Fruit fly (Drosophila melanogaster) whole organism, embryonic: ENCODE measurements around the gene CG3448.
A peak's percentile ranks its signal among the peaks of the same experiment; 100 is the strongest.

ENCODE experiments used
- Abd-B ChIP-seq: fragments of 200-800 bp; sonication (Bioruptor generic); optimal IDR thresholded peaks from 2 replicates; lab custom pipeline; 2018; ENCODE audit warnings: missing biosample characterization, mild to moderate bottlenecking, missing genetic modification characterization, moderate library complexity
- B-H2 ChIP-seq: fragments of 200-800 bp; sonication (Bioruptor generic); optimal IDR thresholded peaks from 2 replicates; lab custom pipeline; 2018; ENCODE audit warnings: missing biosample characterization, mild to moderate bottlenecking, missing genetic modification characterization
- CG10543 ChIP-seq: fragments of 200-800 bp; sonication (Bioruptor generic); optimal IDR thresholded peaks from 3 replicates; lab custom pipeline; 2017; ENCODE audit warnings: missing biosample characterization, mild to moderate bottlenecking, missing genetic modification characterization, moderate library complexity
- CG12104 ChIP-seq: fragments of 200-800 bp; sonication (Bioruptor generic); optimal IDR thresholded peaks from 3 replicates; lab custom pipeline; 2016; ENCODE audit warnings: missing biosample characterization, missing genetic modification characterization
- CG17385 ChIP-seq: fragments of 200-800 bp; sonication (Bioruptor generic); optimal IDR thresholded peaks from 3 replicates; lab custom pipeline; 2018; ENCODE audit warnings: missing biosample characterization, mild to moderate bottlenecking, missing genetic modification characterization
- CG3065 ChIP-seq: fragments of 200-800 bp; sonication (Bioruptor generic); optimal IDR thresholded peaks from 2 replicates; lab custom pipeline; 2016; ENCODE audit warnings: missing biosample characterization, missing genetic modification characterization
- CG3163 ChIP-seq: fragments of 200-800 bp; sonication (Bioruptor generic); optimal IDR thresholded peaks from 3 replicates; lab custom pipeline; 2016; ENCODE audit warnings: missing biosample characterization, missing genetic modification characterization
- CG33213 ChIP-seq: fragments of 200-800 bp; sonication (Bioruptor generic); optimal IDR thresholded peaks from 3 replicates; lab custom pipeline; 2016; ENCODE audit warnings: missing biosample characterization, missing genetic modification characterization
- CG6791 ChIP-seq: fragments of 200-800 bp; sonication (Bioruptor generic); IDR thresholded peaks from 3 replicates; pipeline ENCODE4 v1.3.6; 2022; ENCODE audit warnings: missing biosample characterization, missing genetic modification characterization; ENCODE audit not compliant: partially characterized antibody
- CG7745 ChIP-seq: fragments of 200-800 bp; sonication (Bioruptor generic); optimal IDR thresholded peaks from 2 replicates; lab custom pipeline; 2018; ENCODE audit warnings: missing biosample characterization, mild to moderate bottlenecking, missing genetic modification characterization, moderate library complexity
- CG7963 ChIP-seq: fragments of 200-800 bp; sonication (Bioruptor generic); IDR thresholded peaks from 3 replicates; pipeline ENCODE4 v1.3.6; 2022; ENCODE audit warnings: missing biosample characterization, missing genetic modification characterization; ENCODE audit not compliant: partially characterized antibody
- CG9609 ChIP-seq: fragments of 200-800 bp; sonication (Bioruptor generic); optimal IDR thresholded peaks from 3 replicates; lab custom pipeline; 2016; ENCODE audit warnings: missing biosample characterization, missing genetic modification characterization
- CG9727 ChIP-seq: fragments of 200-800 bp; sonication (Bioruptor generic); optimal IDR thresholded peaks from 3 replicates; lab custom pipeline; 2017; ENCODE audit warnings: missing biosample characterization, mild to moderate bottlenecking, missing genetic modification characterization
- CG9876 ChIP-seq: fragments of 200-800 bp; sonication (Bioruptor generic); optimal IDR thresholded peaks from 2 replicates; lab custom pipeline; 2016; ENCODE audit warnings: missing biosample characterization, missing genetic modification characterization
- Deaf1 ChIP-seq: fragments of 200-800 bp; optimal IDR thresholded peaks from 3 replicates; lab custom pipeline; 2019; ENCODE audit warnings: missing biosample characterization, mild to moderate bottlenecking, missing genetic modification characterization, moderate library complexity
- Dll ChIP-seq: fragments of 200-800 bp; sonication (Bioruptor generic); IDR thresholded peaks from 4 replicates; pipeline ENCODE4 v1.3.6; 2022; ENCODE audit warnings: missing biosample characterization, missing genetic modification characterization; ENCODE audit not compliant: partially characterized antibody
- E2f2 ChIP-seq: fragments of 200-800 bp; sonication (Bioruptor generic); IDR thresholded peaks from 2 replicates; pipeline ENCODE4 v1.3.6; 2022; ENCODE audit warnings: missing biosample characterization, missing genetic modification characterization
- Ets65A ChIP-seq: fragments of 200-800 bp; sonication (Bioruptor generic); peaks from one replicate; lab custom pipeline; 2016; ENCODE audit warnings: missing biosample characterization, missing genetic modification characterization
- HLH4C ChIP-seq: fragments of 200-800 bp; sonication (Bioruptor generic); IDR thresholded peaks from 3 replicates; pipeline ENCODE4 v1.3.6; 2022; ENCODE audit warnings: missing biosample characterization, missing genetic modification characterization; ENCODE audit not compliant: partially characterized antibody
- Kr ChIP-seq: fragments of 200-800 bp; sonication (Bioruptor generic); optimal IDR thresholded peaks from 2 replicates; lab custom pipeline; 2017; ENCODE audit warnings: missing biosample characterization, mild to moderate bottlenecking, missing genetic modification characterization
- Med ChIP-seq: fragments of 200-800 bp; sonication (Bioruptor generic); peaks from one replicate; lab custom pipeline; 2016; ENCODE audit warnings: missing biosample characterization, missing genetic modification characterization, mild to moderate bottlenecking, inconsistent platforms, moderate library complexity
- Nf-YB ChIP-seq: fragments of 200-800 bp; sonication (Bioruptor generic); optimal IDR thresholded peaks from 3 replicates; lab custom pipeline; 2019; ENCODE audit warnings: missing biosample characterization, mild to moderate bottlenecking, missing genetic modification characterization, moderate library complexity
- Sin3A ChIP-seq: fragments of >200 bp; optimal IDR thresholded peaks from 2 replicates; lab custom pipeline; 2018
- Spps ChIP-seq: fragments of 200-800 bp; sonication (Bioruptor generic); optimal IDR thresholded peaks from 2 replicates; lab custom pipeline; 2018; ENCODE audit warnings: missing biosample characterization, mild to moderate bottlenecking, missing genetic modification characterization
- Sry-δ ChIP-seq: fragments of 200-800 bp; sonication (Bioruptor generic); optimal IDR thresholded peaks from 2 replicates; lab custom pipeline; 2016; ENCODE audit warnings: missing biosample characterization, missing genetic modification characterization
- Stat92E ChIP-seq, 3 experiments: fragments of >200 bp in 2 of 3; fragments of 200-800 bp in 1 of 3; sonication (Bioruptor generic) in 1 of 3; optimal IDR thresholded peaks; 2 replicates each; lab custom pipeline; 2017 to 2019; ENCODE audit warnings: missing biosample characterization in 3 of 3, missing genetic modification characterization in 3 of 3, mild to moderate bottlenecking in 1 of 3, moderate library complexity in 1 of 3
- aop ChIP-seq: fragments of 200-800 bp; sonication (Bioruptor generic); IDR thresholded peaks from 2 replicates; pipeline ENCODE4 v1.3.6; 2022; ENCODE audit warnings: missing biosample characterization, missing genetic modification characterization
- cad ChIP-seq: fragments of >200 bp; optimal IDR thresholded peaks from 2 replicates; lab custom pipeline; 2017; ENCODE audit warnings: missing biosample characterization, missing genetic modification characterization
- chinmo ChIP-seq: fragments of 200-800 bp; sonication (Bioruptor generic); IDR thresholded peaks from 4 replicates; pipeline ENCODE4 v1.3.6; 2022; ENCODE audit warnings: missing biosample characterization, missing genetic modification characterization; ENCODE audit not compliant: partially characterized antibody
- cwo ChIP-seq: fragments of 200-800 bp; sonication (Bioruptor generic); optimal IDR thresholded peaks from 3 replicates; lab custom pipeline; 2017; ENCODE audit warnings: missing biosample characterization, missing genetic modification characterization, mild to moderate bottlenecking, moderate library complexity, missing genetic modification reagents
- exex ChIP-seq: fragments of 200-800 bp; sonication (Bioruptor generic); optimal IDR thresholded peaks from 4 replicates; lab custom pipeline; 2018; ENCODE audit warnings: missing biosample characterization, mild to moderate bottlenecking, missing genetic modification characterization, moderate library complexity
- hkb ChIP-seq, 2 experiments: fragments of 200-800 bp in 1 of 2; fragments of >200 bp in 1 of 2; sonication (Bioruptor generic) in 1 of 2; IDR thresholded peaks in 1 of 2; optimal IDR thresholded peaks in 1 of 2; 2 replicates each; pipeline versions ENCODE4 v1.3.6 to Lab custom; 2017 to 2022; ENCODE audit warnings: missing biosample characterization in 1 of 2, missing genetic modification characterization in 1 of 2
- ind ChIP-seq: fragments of 200-800 bp; sonication (Bioruptor generic); optimal IDR thresholded peaks from 3 replicates; lab custom pipeline; 2016; ENCODE audit warnings: missing biosample characterization, missing genetic modification characterization
- maf-S ChIP-seq: fragments of 200-800 bp; sonication (Bioruptor generic); optimal IDR thresholded peaks from 2 replicates; lab custom pipeline; 2016; ENCODE audit warnings: missing biosample characterization, missing genetic modification characterization
- mirr ChIP-seq: fragments of 200-800 bp; sonication (Bioruptor generic); optimal IDR thresholded peaks from 3 replicates; lab custom pipeline; 2018; ENCODE audit warnings: missing biosample characterization, mild to moderate bottlenecking, missing genetic modification characterization
- pb ChIP-seq: fragments of 200-800 bp; sonication (Bioruptor generic); optimal IDR thresholded peaks from 3 replicates; lab custom pipeline; 2016; ENCODE audit warnings: missing biosample characterization, missing genetic modification characterization
- ro ChIP-seq: fragments of 200-800 bp; sonication (Bioruptor generic); IDR thresholded peaks from 2 replicates; pipeline ENCODE4 v1.3.6; 2022; ENCODE audit warnings: missing biosample characterization, missing genetic modification characterization
- sisA ChIP-seq: fragments of 200-800 bp; sonication (Bioruptor generic); IDR thresholded peaks from 2 replicates; pipeline ENCODE4 v1.3.6; 2022; ENCODE audit warnings: missing biosample characterization, missing genetic modification characterization
- sna ChIP-seq: fragments of 200-800 bp; sonication (Bioruptor generic); IDR thresholded peaks from 2 replicates; pipeline ENCODE4 v1.3.6; 2022; ENCODE audit warnings: missing biosample characterization, missing genetic modification characterization; ENCODE audit not compliant: partially characterized antibody
- vvl ChIP-seq: fragments of 200-800 bp; sonication (Bioruptor generic); IDR thresholded peaks from 2 replicates; pipeline ENCODE4 v1.3.6; 2022; ENCODE audit warnings: missing biosample characterization, missing genetic modification characterization
- wdn ChIP-seq: fragments of 200-800 bp; sonication (Bioruptor generic); IDR thresholded peaks from 2 replicates; pipeline ENCODE4 v1.3.6; 2022; ENCODE audit warnings: missing biosample characterization, missing genetic modification characterization

CG3448 gene

dm6 chr3L:9499919-9500807 is 48.8 kb upstream of the CG3448 start (continued):
- TF ChIP-seq maf-S (GFP tag; lab: Kevin White, UChicago), result no peak
- TF ChIP-seq HLH4C (GFP tag; lab: Robert Waterston, UW), result no peak
- no peak for TF ChIP-seq E2f2 (GFP tag; lab: Robert Waterston, UW)
- TF ChIP-seq chinmo (GFP tag; lab: Robert Waterston, UW), result 0 out of 4 replicates have a peak, but pooled peaks have one; percentile 18
- no peak for TF ChIP-seq aop (GFP tag; lab: Robert Waterston, UW)
- no peak for TF ChIP-seq CG7963 (GFP tag; lab: Robert Waterston, UW)
- TF ChIP-seq CG10543 (GFP tag; lab: Kevin White, UChicago), result peak; percentile 31
- peak; percentile 43 for TF ChIP-seq cwo (GFP tag; lab: Kevin White, UChicago)
- TF ChIP-seq Abd-B (GFP tag; lab: Kevin White, UChicago), result no peak
- TF ChIP-seq CG9876, result no peak
- no peak for TF ChIP-seq ro
- TF ChIP-seq wdn (GFP tag; lab: Robert Waterston, UW), result no peak
- TF ChIP-seq B-H2 (GFP tag; lab: Kevin White, UChicago), result no peak
- TF ChIP-seq Med (GFP tag; lab: Kevin White, UChicago), result peak; percentile 38
- TF ChIP-seq mirr (GFP tag; lab: Kevin White, UChicago), result peak; percentile 69
- TF ChIP-seq exex (tag; lab: Kevin White, UChicago), result peak; percentile 58
- no peak for TF ChIP-seq Spps (tag; lab: Kevin White, UChicago)
- no peak for TF ChIP-seq CG3065 (GFP tag; lab: Kevin White, UChicago)
- TF ChIP-seq CG7745 (tag; lab: Kevin White, UChicago), result no peak

- no peak for TF ChIP-seq CG33213 (GFP tag; lab: Kevin White, UChicago)
- no peak for TF ChIP-seq CG12104
- no peak for TF ChIP-seq hkb (optimal IDR thresholded peaks at IDR 0.05; lab: Kevin White, UChicago)
- no peak for TF ChIP-seq hkb (GFP tag; IDR thresholded peaks at IDR 0.05; lab: Robert Waterston, UW)
Observed at dm6 chr3L:9497981-9498619, 46.7 kb upstream of the CG3448 start.

- TF ChIP-seq Sry-δ (GFP tag; lab: Kevin White, UChicago) (no peak), Ets65A (GFP tag; lab: Kevin White, UChicago) (peak; percentile 32), cad (GFP tag; lab: Kevin White, UChicago) (peak; percentile 32)
- TF ChIP-seq, all 482 proteins: peak for 2
Observed at dm6 chr3L:9497249-9497648, 45.9 kb upstream of the CG3448 start.

- TF ChIP-seq Dll (GFP tag; lab: Robert Waterston, UW) (0 out of 4 replicates have a peak, but pooled peaks have one; percentile 3), Sin3A (lab: Kevin White, UChicago) (no peak), CG6791 (GFP tag; lab: Robert Waterston, UW) (no peak)
Observed at dm6 chr3L:9492115-9492514, 40.7 kb upstream of the CG3448 start, which contains the start of gene CG32037. Gene CG32037 (minus strand): TSS chr3L:9492215.

- TF ChIP-seq Kr (GFP tag; lab: Kevin White, UChicago) (peak; percentile 69), sisA (GFP tag; lab: Robert Waterston, UW) (no peak), sna (GFP tag; lab: Robert Waterston, UW) (no peak), Stat92E (GFP tag; optimal IDR thresholded peaks at IDR 0.05; lab: Kevin White, UChicago) (no peak), Nf-YB (GFP tag; lab: Kevin White, UChicago) (no peak), CG17385 (GFP tag; lab: Kevin White, UChicago) (no peak), CG3163 (GFP tag; lab: Kevin White, UChicago) (no peak), pb (GFP tag; lab: Kevin White, UChicago) (no peak), CG9609 (no peak), Deaf1 (tag; lab: Kevin White, UChicago) (no peak), ind (GFP tag; lab: Kevin White, UChicago) (no peak), vvl (GFP tag; lab: Robert Waterston, UW) (no peak), CG9727 (no peak)
Observed at dm6 chr3L:9491331-9491730, 40.0 kb upstream of the CG3448 start.
